Worm (Caenorhabditis elegans): ENCODE data around the gene daf-10.

- TF ChIP-seq mdl-1 (tag; optimal IDR thresholded peaks at IDR 0.05) (no peak), nhr-28 (tag; optimal IDR thresholded peaks at IDR 0.05) (no peak), R02D3.7 (tag; optimal IDR thresholded peaks at IDR 0.05) (no peak), ztf-11 (tag; optimal IDR thresholded peaks at IDR 0.05) (no peak), pqm-1 (tag; optimal IDR thresholded peaks at IDR 0.05) (peak; percentile 70), nhr-23 (tag; optimal IDR thresholded peaks at IDR 0.05) (no peak), fos-1 (tag; optimal IDR thresholded peaks at IDR 0.05) (no peak)
Observed at ce11 chrIV:9158969-9159800, 13.2 kb upstream of the daf-10 start, which contains the start of gene pcp-3.

Data from whole organism, L3 larva.